Worm (Caenorhabditis elegans) whole organism, late embryonic: ENCODE data around the gene sulp-4.

Source experiments
- ceh-14 ChIP-seq: sonication (generic microtip); optimal IDR thresholded peaks from 2 replicates; lab custom pipeline; 2016; ENCODE audit warnings: missing genotype, missing genetic modification characterization, missing compliant biosample characterization
- elt-2 ChIP-seq: sonication (generic microtip); optimal IDR thresholded peaks from 2 replicates; lab custom pipeline; 2016; ENCODE audit warnings: missing genetic modification reagents, missing genetic modification characterization, missing compliant biosample characterization
- fkh-10 ChIP-seq: fragments of 150-350 bp; optimal IDR thresholded peaks from 2 replicates; lab custom pipeline; 2014; ENCODE audit warnings: missing biosample characterization, missing genetic modification reagents, missing genetic modification characterization
- fkh-6 ChIP-seq: sonication (generic microtip); optimal IDR thresholded peaks from 2 replicates; lab custom pipeline; 2016; ENCODE audit warnings: missing genetic modification characterization, missing compliant biosample characterization
- nhr-11 ChIP-seq: fragments of 150-350 bp; optimal IDR thresholded peaks from 2 replicates; lab custom pipeline; 2014; ENCODE audit warnings: missing biosample characterization, missing genetic modification characterization
- pha-2 ChIP-seq: sonication (generic microtip); optimal IDR thresholded peaks from 2 replicates; lab custom pipeline; 2017; ENCODE audit warnings: mild to moderate bottlenecking, missing genetic modification characterization, missing compliant biosample characterization
- pha-4 ChIP-seq: fragments of 150-350 bp; optimal IDR thresholded peaks from 2 replicates; lab custom pipeline; 2018; ENCODE audit warnings: missing biosample characterization, missing genetic modification reagents, missing genetic modification characterization
- sdc-2 ChIP-seq: sonication (generic microtip); optimal IDR thresholded peaks from 2 replicates; lab custom pipeline; 2016; ENCODE audit warnings: missing genotype, missing genetic modification characterization, missing compliant biosample characterization
- unc-42 ChIP-seq: sonication (generic microtip); optimal IDR thresholded peaks from 2 replicates; lab custom pipeline; 2016; ENCODE audit warnings: missing genotype, missing genetic modification characterization, missing compliant biosample characterization
- unc-55 ChIP-seq: sonication (generic microtip); optimal IDR thresholded peaks from 2 replicates; lab custom pipeline; 2017; ENCODE audit warnings: missing biosample characterization, missing genetic modification reagents, missing genetic modification characterization
- unc-86 ChIP-seq: sonication (generic microtip); optimal IDR thresholded peaks from 2 replicates; lab custom pipeline; 2016; ENCODE audit warnings: missing genetic modification characterization, missing compliant biosample characterization

- TF ChIP-seq pha-4 (tag; lab: Kevin White, UChicago) (no peak), unc-55 (no peak), elt-2 (tag; lab: Kevin White, UChicago) (no peak), nhr-11 (no peak), ceh-14 (tag; lab: Kevin White, UChicago) (no peak), sdc-2 (tag; lab: Kevin White, UChicago) (no peak), pha-2 (tag; lab: Kevin White, UChicago) (no peak), fkh-10 (GFP tag; lab: Kevin White, UChicago) (no peak), fkh-6 (tag; lab: Kevin White, UChicago) (no peak), unc-42 (tag; lab: Kevin White, UChicago) (no peak), unc-86 (tag; lab: Kevin White, UChicago) (no peak)
These were observed 8.1 kb downstream of the sulp-4 start for ce11 chrV:11883215-11883614.
